Worm (Caenorhabditis elegans) whole organism, early embryonic: ENCODE measurements around the gene tat-1.

Experiments
- B0310.2 ChIP-seq: sonication (generic microtip); optimal IDR thresholded peaks from 2 replicates; lab custom pipeline; 2016; ENCODE audit warnings: mild to moderate bottlenecking, missing genetic modification characterization, missing compliant biosample characterization
- F13C5.2 ChIP-seq: sonication (generic microtip); optimal IDR thresholded peaks from 2 replicates; lab custom pipeline; 2017; ENCODE audit warnings: mild to moderate bottlenecking, missing genetic modification characterization, inconsistent platforms, missing compliant biosample characterization
- aly-1 ChIP-seq: sonication (generic microtip); optimal IDR thresholded peaks from 2 replicates; lab custom pipeline; 2016; ENCODE audit warnings: missing genetic modification characterization, missing compliant biosample characterization
- ama-1 ChIP-seq: fragments of 150-350 bp; optimal IDR thresholded peaks from 2 replicates; lab custom pipeline; 2014
- ceh-36 ChIP-seq: sonication (generic microtip); optimal IDR thresholded peaks from 2 replicates; lab custom pipeline; 2016; ENCODE audit warnings: missing genetic modification characterization, inconsistent platforms, missing compliant biosample characterization
- hmg-4 ChIP-seq: fragments of 200-800 bp; sonication (Bioruptor generic); optimal IDR thresholded peaks from 2 replicates; lab custom pipeline; 2018; ENCODE audit warnings: mild to moderate bottlenecking, missing genetic modification characterization, missing compliant biosample characterization
- hnd-1 ChIP-seq: sonication (generic microtip); optimal IDR thresholded peaks from 2 replicates; lab custom pipeline; 2016; ENCODE audit warnings: missing genetic modification characterization, missing compliant biosample characterization
- pes-1 ChIP-seq: fragments of 200-800 bp; sonication (Bioruptor generic); IDR thresholded peaks from 2 replicates; pipeline ENCODE4 v1.3.6; 2022; ENCODE audit warnings: missing genetic modification reagents, missing genetic modification characterization, missing compliant biosample characterization
- sea-1 ChIP-seq: fragments of 200-800 bp; sonication (Bioruptor generic); conservative IDR thresholded peaks from 2 replicates; pipeline ENCODE4 v1.3.6; 2022; ENCODE audit warnings: missing genetic modification characterization, missing compliant biosample characterization
- tbx-11 ChIP-seq: fragments of 200-800 bp; sonication (Bioruptor generic); IDR thresholded peaks from 2 replicates; pipeline ENCODE4 v1.3.6; 2022; ENCODE audit warnings: missing genetic modification characterization, missing compliant biosample characterization
- tbx-37 ChIP-seq: fragments of 200-800 bp; sonication (Bioruptor generic); conservative IDR thresholded peaks from 2 replicates; pipeline ENCODE4 v1.3.6; 2022; ENCODE audit warnings: missing genetic modification reagents, missing genetic modification characterization, missing compliant biosample characterization

DNA sequence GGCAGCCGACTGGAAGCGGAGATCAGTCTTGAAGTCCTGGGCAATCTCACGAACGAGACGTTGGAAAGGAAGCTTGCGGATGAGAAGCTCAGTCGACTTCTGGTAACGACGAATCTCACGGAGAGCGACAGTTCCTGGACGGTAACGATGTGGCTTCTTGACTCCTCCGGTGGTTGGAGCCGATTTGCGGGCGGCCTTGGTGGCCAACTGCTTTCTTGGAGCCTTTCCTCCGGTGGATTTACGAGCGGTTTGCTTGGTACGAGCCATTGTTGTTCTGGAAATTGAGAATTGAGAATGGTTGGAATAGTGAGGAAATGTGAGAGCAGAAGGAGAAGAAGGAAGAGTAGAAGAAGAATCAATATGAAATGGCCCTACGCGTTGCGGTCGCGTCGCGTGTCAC is 53.6 kb downstream of the tat-1 start:
- TF ChIP-seq ama-1 (lab: Kevin White, UChicago) (no peak), ceh-36 (tag; lab: Kevin White, UChicago) (no peak), hmg-4 (GFP tag; lab: Kevin White, UChicago) (no peak), pes-1 (GFP tag; lab: Robert Waterston, UW) (no peak), aly-1 (tag; lab: Kevin White, UChicago) (no peak), tbx-11 (no peak), F13C5.2 (no peak), tbx-37 (GFP tag; lab: Robert Waterston, UW) (no peak), hnd-1 (no peak), B0310.2 (tag; lab: Kevin White, UChicago) (no peak), sea-1 (GFP tag; lab: Robert Waterston, UW) (no peak)
